Worm (Caenorhabditis elegans): ENCODE measurements around the gene adal-1.

adal-1 gene

DNA sequence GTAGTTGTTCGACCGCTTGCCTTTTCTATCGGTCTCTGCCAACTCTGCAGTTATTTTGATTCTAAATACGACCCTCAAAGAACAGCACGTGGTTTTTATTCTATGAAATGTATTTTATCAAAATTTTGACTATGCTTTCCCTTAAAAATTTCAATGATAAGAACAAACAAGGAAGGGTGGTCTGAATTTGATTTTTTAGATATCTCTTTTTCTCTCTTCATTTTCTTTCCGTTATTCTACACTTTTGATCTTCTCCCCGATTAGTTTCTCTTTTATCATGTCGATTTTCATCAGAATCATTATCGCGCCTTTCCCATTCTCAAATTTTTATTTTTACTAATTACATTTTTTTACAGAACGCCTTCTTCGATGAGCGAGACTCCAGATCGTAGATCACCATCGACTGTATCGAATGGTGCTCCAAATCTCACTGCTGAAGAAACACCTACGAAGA lies 48.4 kb downstream of the adal-1 start:
- TF ChIP-seq scrt-1 (GFP tag; IDR thresholded peaks at IDR 0.05): 0 out of 2 replicates have a peak, but pooled peaks have one; percentile 8
- no peak for TF ChIP-seq pes-1 (GFP tag; IDR thresholded peaks at IDR 0.05)
- no peak for TF ChIP-seq tra-4 (tag; optimal IDR thresholded peaks at IDR 0.05)
- no peak for TF ChIP-seq tbx-37 (GFP tag; conservative IDR thresholded peaks at IDR 0.05)
- TF ChIP-seq F13C5.2 (tag; optimal IDR thresholded peaks at IDR 0.05): no peak
- no peak for TF ChIP-seq ets-7 (tag; optimal IDR thresholded peaks at IDR 0.05)
- no peak; the same call in 1 of the 2 replicates for TF ChIP-seq flt-1 (GFP tag; IDR thresholded peaks at IDR 0.05)
- TF ChIP-seq tbx-11 (GFP tag; IDR thresholded peaks at IDR 0.05): no peak

ce11 chrII:6844227-6845005 lies 49.0 kb downstream of the adal-1 start:
- TF ChIP-seq ets-7 (tag; optimal IDR thresholded peaks at IDR 0.05) (peak; percentile 71), flt-1 (GFP tag; IDR thresholded peaks at IDR 0.05) (no peak), ceh-36 (tag; optimal IDR thresholded peaks at IDR 0.05) (peak; percentile 89)

DNA sequence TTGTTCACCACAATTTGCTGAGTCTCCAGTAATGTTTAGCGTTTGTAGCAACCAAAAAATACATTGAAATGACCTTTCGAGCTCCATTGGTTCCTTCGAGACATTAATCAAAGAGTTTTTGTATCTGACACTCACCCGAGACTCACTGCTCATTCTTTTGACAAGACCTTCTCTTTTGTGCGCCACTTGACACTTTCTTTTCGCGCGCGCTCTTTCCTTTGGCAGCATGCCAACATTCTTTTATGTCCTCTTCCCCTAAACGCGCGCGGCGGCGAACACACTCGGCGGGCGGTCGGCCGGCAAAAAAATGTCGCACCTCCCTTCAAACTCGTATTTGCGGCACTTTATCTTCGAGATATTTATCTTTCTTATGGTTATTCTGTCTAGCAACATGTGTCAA lies 49.8 kb downstream of the adal-1 start:
- TF ChIP-seq tbx-11 (GFP tag; IDR thresholded peaks at IDR 0.05): no peak
- TF ChIP-seq hnd-1 (tag; optimal IDR thresholded peaks at IDR 0.05): no peak
- no peak for TF ChIP-seq F13C5.2 (tag; optimal IDR thresholded peaks at IDR 0.05)
- TF ChIP-seq ceh-36 (tag; optimal IDR thresholded peaks at IDR 0.05): no peak
- peak; percentile 56; the same call in 1 of the 2 replicates for TF ChIP-seq pes-1 (GFP tag; IDR thresholded peaks at IDR 0.05)
- no peak for TF ChIP-seq scrt-1 (GFP tag; IDR thresholded peaks at IDR 0.05)
- TF ChIP-seq tra-4 (tag; optimal IDR thresholded peaks at IDR 0.05): no peak
- TF ChIP-seq B0310.2 (tag; optimal IDR thresholded peaks at IDR 0.05): peak; percentile 17
- no peak for TF ChIP-seq ceh-13 (GFP tag; optimal IDR thresholded peaks at IDR 0.05)
- TF ChIP-seq ama-1 (optimal IDR thresholded peaks at IDR 0.05): no peak
- no peak for TF ChIP-seq hmg-4 (GFP tag; optimal IDR thresholded peaks at IDR 0.05)
- TF ChIP-seq aly-1 (tag; optimal IDR thresholded peaks at IDR 0.05): no peak
- TF ChIP-seq sea-1 (GFP tag; conservative IDR thresholded peaks at IDR 0.05): no peak

DNA sequence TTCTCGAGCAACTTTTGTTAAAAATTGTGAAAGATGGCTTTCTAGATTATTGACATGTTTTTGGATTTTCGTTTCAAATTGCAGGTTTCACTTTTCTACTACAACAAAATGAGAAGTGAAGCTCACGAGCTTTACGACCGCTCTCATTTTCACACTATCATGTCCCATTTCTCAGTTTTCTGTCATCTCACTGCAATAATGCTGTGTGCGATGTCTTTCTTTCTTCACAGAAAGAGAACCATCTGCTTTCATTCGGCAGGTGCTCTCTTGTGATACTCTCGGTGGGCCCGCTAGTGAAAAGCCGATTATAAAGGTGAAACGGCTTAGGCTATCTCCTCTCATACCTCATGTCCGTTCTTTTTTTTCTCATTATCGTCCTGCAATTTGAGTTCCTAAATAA lies 50.2 kb downstream of the adal-1 start:
- TF ChIP-seq tbx-37 (GFP tag; conservative IDR thresholded peaks at IDR 0.05) (no peak), hmg-4 (GFP tag; optimal IDR thresholded peaks at IDR 0.05) (no peak), ama-1 (optimal IDR thresholded peaks at IDR 0.05) (peak; percentile 30), aly-1 (tag; optimal IDR thresholded peaks at IDR 0.05) (no peak), scrt-1 (GFP tag; IDR thresholded peaks at IDR 0.05) (no peak)

DNA sequence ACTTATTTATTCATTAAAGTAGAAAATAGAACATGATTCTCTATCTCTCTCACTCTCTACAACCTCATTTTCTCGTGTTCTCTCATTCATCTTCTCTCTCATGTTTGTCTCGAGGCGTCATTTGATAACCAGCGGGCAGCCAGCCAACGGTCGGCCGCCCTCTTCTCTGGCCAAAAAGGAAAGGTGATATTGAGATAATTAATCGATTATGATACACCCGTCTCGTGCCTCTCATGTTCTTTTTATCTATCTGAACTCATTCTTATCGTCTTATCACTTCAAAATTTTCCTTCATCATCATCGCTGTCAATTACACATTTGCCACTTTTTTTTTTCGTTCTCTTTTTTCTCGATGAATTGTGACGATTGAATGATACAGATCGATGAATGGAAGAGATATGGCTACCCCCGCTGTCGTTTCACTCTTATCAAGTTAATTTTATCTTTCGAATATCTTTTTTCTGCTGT lies 50.8 kb downstream of the adal-1 start:
- TF ChIP-seq hmg-4 (GFP tag; optimal IDR thresholded peaks at IDR 0.05) (peak; percentile 14), F13C5.2 (tag; optimal IDR thresholded peaks at IDR 0.05) (no peak)

- TF ChIP-seq hnd-1 (tag; optimal IDR thresholded peaks at IDR 0.05) (no peak), ets-7 (tag; optimal IDR thresholded peaks at IDR 0.05) (no peak), ceh-36 (tag; optimal IDR thresholded peaks at IDR 0.05) (peak; percentile 6), tbx-11 (GFP tag; IDR thresholded peaks at IDR 0.05) (no peak)
These were observed 51.4 kb downstream of the adal-1 start for ce11 chrII:6842009-6842408.
